Fruit fly (Drosophila melanogaster): Measurements from ENCODE around the gene DNAlig3.

DNAlig3 gene

DNA sequence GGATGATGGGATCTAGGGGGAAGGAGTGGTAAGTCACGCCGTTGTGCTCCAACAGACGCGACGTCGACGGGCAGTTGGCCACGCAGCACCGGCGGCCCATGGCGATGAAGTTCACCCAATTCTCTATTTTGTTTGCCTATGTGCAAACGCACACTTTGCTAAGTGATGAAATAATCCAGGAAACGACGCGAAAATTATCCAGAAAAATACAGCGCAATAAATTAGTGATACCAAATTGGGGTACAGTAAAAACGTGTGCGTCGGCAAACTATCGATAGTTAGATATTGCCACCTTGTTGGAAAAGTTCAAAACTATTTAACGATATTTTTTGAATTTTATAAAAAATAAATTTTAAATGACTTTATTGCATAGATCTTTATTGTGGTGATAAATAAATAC, 45.6 kb downstream of the DNAlig3 start, which contains the start of gene MBD-R2 (continued):
- TF ChIP-seq Chrac-16 (GFP tag; optimal IDR thresholded peaks at IDR 0.05) (no peak), CG13894 (tag; optimal IDR thresholded peaks at IDR 0.05) (no peak), p53 (GFP tag; optimal IDR thresholded peaks at IDR 0.05) (no peak), nmo (GFP tag; optimal IDR thresholded peaks at IDR 0.05) (peak; percentile 23), knrl (GFP tag; IDR thresholded peaks at IDR 0.05; ENCODE audit: partially characterized antibody) (peak; percentile 78), CG15514 (GFP tag; optimal IDR thresholded peaks at IDR 0.05) (peak; percentile 47), Bdp1 (GFP tag; optimal IDR thresholded peaks at IDR 0.05) (no peak), gcm2 (GFP tag; optimal IDR thresholded peaks at IDR 0.05) (no peak), Dip2 (GFP tag; IDR thresholded peaks at IDR 0.05) (no peak), CG6791 (GFP tag; IDR thresholded peaks at IDR 0.05; ENCODE audit: partially characterized antibody) (0 out of 3 replicates have a peak, but pooled peaks have one; percentile 34), tna (GFP tag; IDR thresholded peaks at IDR 0.05; ENCODE audit: partially characterized antibody) (peak; percentile 28; the same call in 1 of the 2 replicates), ttk (GFP tag; IDR thresholded peaks at IDR 0.05) (no peak), lbe (GFP tag; optimal IDR thresholded peaks at IDR 0.05) (peak; percentile 9), yki (optimal IDR thresholded peaks at IDR 0.05) (no peak), dpn (GFP tag; optimal IDR thresholded peaks at IDR 0.05) (no peak), CG32772 (GFP tag; IDR thresholded peaks at IDR 0.05) (no peak), Hr51 (GFP tag; optimal IDR thresholded peaks at IDR 0.05) (peak in 1 of 2 experiments; percentile 3), amos (GFP tag; IDR thresholded peaks at IDR 0.05; ENCODE audit: partially characterized antibody) (peak; percentile 75), CoRest (tag; optimal IDR thresholded peaks at IDR 0.05) (peak; percentile 19), br (optimal IDR thresholded peaks at IDR 0.05) (no peak), Dip3 (GFP tag; optimal IDR thresholded peaks at IDR 0.05) (no peak), Dbx (GFP tag; IDR thresholded peaks at IDR 0.05) (no peak), CTCF (GFP tag; optimal IDR thresholded peaks at IDR 0.05) (peak; percentile 52), Dp (GFP tag; optimal IDR thresholded peaks at IDR 0.05) (peak; percentile 67), CG3281 (GFP tag; optimal IDR thresholded peaks at IDR 0.05) (no peak), pros (GFP tag; optimal IDR thresholded peaks at IDR 0.05) (no peak), phol (tag; optimal IDR thresholded peaks at IDR 0.05) (peak; percentile 20), wek (GFP tag; optimal IDR thresholded peaks at IDR 0.05) (no peak), HLH3B (GFP tag; IDR thresholded peaks at IDR 0.05) (no peak), PHDP (tag; optimal IDR thresholded peaks at IDR 0.05) (peak; percentile 11), Nf-YB (GFP tag; optimal IDR thresholded peaks at IDR 0.05) (no peak), CG17385 (GFP tag; optimal IDR thresholded peaks at IDR 0.05) (no peak), Hr3 (GFP tag; optimal IDR thresholded peaks at IDR 0.05) (no peak), CG32767 (GFP tag; IDR thresholded peaks at IDR 0.05) (no peak), CG14860 (GFP tag; IDR thresholded peaks at IDR 0.05; ENCODE audit: partially characterized antibody) (0 out of 3 replicates have a peak, but pooled peaks have one; percentile 37), disco-r (GFP tag; optimal IDR thresholded peaks at IDR 0.05) (no peak), MESR4 (GFP tag; optimal IDR thresholded peaks at IDR 0.05) (peak; percentile 96), Jarid2 (GFP tag; optimal IDR thresholded peaks at IDR 0.05) (no peak), CG3065 (GFP tag; optimal IDR thresholded peaks at IDR 0.05) (no peak), CG10267 (tag; optimal IDR thresholded peaks at IDR 0.05) (peak; percentile 41), trem (tag; optimal IDR thresholded peaks at IDR 0.05) (peak; percentile 63), ci (GFP tag; IDR thresholded peaks at IDR 0.05) (0 out of 3 replicates have a peak, but pooled peaks have one; percentile 33), CG6272 (GFP tag; IDR thresholded peaks at IDR 0.05) (no peak), dan (GFP tag; IDR thresholded peaks at IDR 0.05) (no peak), ranshi (GFP tag; IDR thresholded peaks at IDR 0.05) (no peak), Bgb (GFP tag; IDR thresholded peaks at IDR 0.05; ENCODE audit: partially characterized antibody) (peak; percentile 67), pzg (GFP tag; optimal IDR thresholded peaks at IDR 0.05) (peak; percentile 67), fd102C (GFP tag; optimal IDR thresholded peaks at IDR 0.05) (no peak), CG2116 (GFP tag; optimal IDR thresholded peaks at IDR 0.05) (peak; percentile 60), Fer2 (tag; optimal IDR thresholded peaks at IDR 0.05) (no peak), CG13287 (GFP tag; IDR thresholded peaks at IDR 0.05; ENCODE audit: partially characterized antibody) (peak; percentile 84)

Measured in whole organism, embryonic.